Worm (Caenorhabditis elegans) whole organism, L1 larva: ENCODE results near the gene btb-14.

ENCODE experiments used
- C34B4.2 ChIP-seq: sonication (generic microtip); optimal IDR thresholded peaks from 2 replicates; lab custom pipeline; 2017; ENCODE audit warnings: mild to moderate bottlenecking, missing genetic modification characterization, missing compliant biosample characterization
- aha-1 ChIP-seq: fragments of 150-350 bp; optimal IDR thresholded peaks from 2 replicates; lab custom pipeline; 2014; ENCODE audit warnings: missing biosample characterization, missing genetic modification characterization
- aly-2 ChIP-seq: fragments of 150-350 bp; optimal IDR thresholded peaks from 2 replicates; lab custom pipeline; 2014; ENCODE audit warnings: missing biosample characterization, missing genetic modification characterization
- ama-1 ChIP-seq: fragments of 150-350 bp; optimal IDR thresholded peaks from 2 replicates; lab custom pipeline; 2014
- blmp-1 ChIP-seq: fragments of 150-350 bp; optimal IDR thresholded peaks from 2 replicates; lab custom pipeline; 2014; ENCODE audit warnings: missing biosample characterization, missing genetic modification characterization
- ceh-63 ChIP-seq: fragments of 200-800 bp; sonication (Bioruptor generic); optimal IDR thresholded peaks from 2 replicates; lab custom pipeline; 2018; ENCODE audit warnings: mild to moderate bottlenecking, missing genetic modification characterization, missing compliant biosample characterization
- ceh-8 ChIP-seq: fragments of 200-800 bp; sonication (Bioruptor generic); optimal IDR thresholded peaks from 2 replicates; lab custom pipeline; 2018; ENCODE audit warnings: mild to moderate bottlenecking, missing genetic modification characterization, moderate library complexity, missing compliant biosample characterization
- ceh-82 ChIP-seq, 3 experiments: fragments of 150-350 bp in 1 of 3; sonication (generic microtip) in 2 of 3; optimal IDR thresholded peaks; 2 replicates each; lab custom pipeline; 2014 to 2017; ENCODE audit warnings: missing biosample characterization in 3 of 3, missing genetic modification characterization in 3 of 3
- ceh-88 ChIP-seq: fragments of 200-800 bp; sonication (Bioruptor generic); IDR thresholded peaks from 2 replicates; pipeline ENCODE4 v1.3.6; 2022; ENCODE audit warnings: missing genetic modification characterization, missing compliant biosample characterization
- ces-1 ChIP-seq: fragments of 150-350 bp; optimal IDR thresholded peaks from 2 replicates; lab custom pipeline; 2014; ENCODE audit warnings: missing biosample characterization, missing genetic modification reagents, missing genetic modification characterization
- efl-1 ChIP-seq, 4 experiments: fragments of 150-350 bp; optimal IDR thresholded peaks in 3 of 4; peaks in 1 of 4; 1 replicate in 1 of 4; 2 replicates in 3 of 4; lab custom pipeline; 2014; ENCODE audit warnings: missing biosample characterization in 2 of 4, missing genetic modification characterization in 2 of 4, missing genetic modification reagents in 2 of 4
- egl-13 ChIP-seq: sonication (generic microtip); optimal IDR thresholded peaks from 2 replicates; lab custom pipeline; 2016; ENCODE audit warnings: missing genotype, missing genetic modification reagents, missing genetic modification characterization, missing compliant biosample characterization
- elt-2 ChIP-seq: sonication (generic microtip); optimal IDR thresholded peaks from 2 replicates; lab custom pipeline; 2016; ENCODE audit warnings: missing genetic modification characterization, mild to moderate bottlenecking, inconsistent platforms, missing compliant biosample characterization, missing genetic modification reagents
- elt-3 ChIP-seq, 6 experiments: fragments of 150-350 bp in 1 of 6; sonication (generic microtip); optimal IDR thresholded peaks; 2 replicates each; lab custom pipeline; 2017 to 2018; ENCODE audit warnings: missing biosample characterization in 6 of 6, missing genetic modification characterization in 6 of 6, inconsistent platforms in 1 of 6
- fkh-10 ChIP-seq: sonication (generic microtip); optimal IDR thresholded peaks from 2 replicates; lab custom pipeline; 2017; ENCODE audit warnings: missing biosample characterization, missing genetic modification reagents, missing genetic modification characterization
- fkh-8 ChIP-seq: sonication (generic microtip); optimal IDR thresholded peaks from 2 replicates; lab custom pipeline; 2016; ENCODE audit warnings: mild to moderate bottlenecking, missing genetic modification characterization, missing compliant biosample characterization
- grh-1 ChIP-seq: fragments of 200-800 bp; sonication (Bioruptor generic); IDR thresholded peaks from 2 replicates; pipeline ENCODE4 v1.3.6; 2022; ENCODE audit warnings: missing genetic modification reagents, missing genetic modification characterization, missing compliant biosample characterization
- hlh-4 ChIP-seq: sonication (generic microtip); optimal IDR thresholded peaks from 2 replicates; lab custom pipeline; 2016; ENCODE audit warnings: mild to moderate bottlenecking, missing genetic modification characterization, missing compliant biosample characterization
- isw-1 ChIP-seq: fragments of 200-800 bp; sonication (Bioruptor generic); IDR thresholded peaks from 2 replicates; pipeline ENCODE4 v1.3.6; 2022; ENCODE audit warnings: missing genetic modification characterization, missing compliant biosample characterization
- lin-14 ChIP-seq: fragments of 200-800 bp; sonication (Bioruptor generic); optimal IDR thresholded peaks from 2 replicates; lab custom pipeline; 2018; ENCODE audit warnings: mild to moderate bottlenecking, missing genetic modification characterization, moderate library complexity, missing compliant biosample characterization
- lin-15B ChIP-seq: fragments of 150-350 bp; sonication (generic microtip); optimal IDR thresholded peaks from 3 replicates; lab custom pipeline; 2014; ENCODE audit warnings: missing biosample characterization, missing genetic modification characterization
- lin-35 ChIP-seq, 2 experiments: fragments of 150-350 bp; optimal IDR thresholded peaks; 2 replicates each; lab custom pipeline; 2014; ENCODE audit warnings: missing biosample characterization in 2 of 2, missing genetic modification characterization in 2 of 2, missing genetic modification reagents in 2 of 2
- lsy-2 ChIP-seq, 2 experiments: fragments of 150-350 bp; optimal IDR thresholded peaks; 2 replicates each; lab custom pipeline; 2014; ENCODE audit warnings: missing biosample characterization in 2 of 2, missing genetic modification characterization in 2 of 2
- mab-9 ChIP-seq: fragments of 200-800 bp; sonication (Bioruptor generic); IDR thresholded peaks from 2 replicates; pipeline ENCODE4 v1.3.6; 2022; ENCODE audit warnings: missing genetic modification reagents, missing genetic modification characterization, missing compliant biosample characterization
- mef-2 ChIP-seq: fragments of 150-350 bp; optimal IDR thresholded peaks from 2 replicates; lab custom pipeline; 2014; ENCODE audit warnings: missing biosample characterization, missing genetic modification characterization
- nhr-11 ChIP-seq: fragments of 150-350 bp; optimal IDR thresholded peaks from 2 replicates; lab custom pipeline; 2014; ENCODE audit warnings: missing biosample characterization, missing genetic modification characterization
- nhr-19 ChIP-seq: fragments of 200-800 bp; sonication (Bioruptor generic); conservative IDR thresholded peaks from 2 replicates; pipeline ENCODE4 v1.3.6; 2022; ENCODE audit warnings: missing genetic modification characterization, missing compliant biosample characterization
- nhr-47 ChIP-seq: sonication (generic microtip); optimal IDR thresholded peaks from 2 replicates; lab custom pipeline; 2016; ENCODE audit warnings: mild to moderate bottlenecking, missing genetic modification characterization, moderate library complexity, missing compliant biosample characterization
- nhr-71 ChIP-seq: sonication (generic microtip); optimal IDR thresholded peaks from 2 replicates; lab custom pipeline; 2016; ENCODE audit warnings: mild to moderate bottlenecking, missing genetic modification characterization, moderate library complexity, missing compliant biosample characterization
- pqm-1 ChIP-seq: sonication (generic microtip); optimal IDR thresholded peaks from 3 replicates; lab custom pipeline; 2017; ENCODE audit warnings: missing biosample characterization, missing genetic modification characterization
- snpc-4 ChIP-seq: fragments of 150-350 bp; optimal IDR thresholded peaks from 2 replicates; lab custom pipeline; 2014; ENCODE audit warnings: missing biosample characterization, missing genetic modification characterization
- sptf-1 ChIP-seq: fragments of 150-350 bp; optimal IDR thresholded peaks from 2 replicates; lab custom pipeline; 2014; ENCODE audit warnings: missing biosample characterization, missing genetic modification characterization
- swsn-7 ChIP-seq: sonication (generic microtip); optimal IDR thresholded peaks from 2 replicates; lab custom pipeline; 2016; ENCODE audit warnings: missing genetic modification characterization, missing compliant biosample characterization
- unc-30 ChIP-seq: sonication (generic microtip); optimal IDR thresholded peaks from 2 replicates; lab custom pipeline; 2017; ENCODE audit warnings: missing biosample characterization, missing genetic modification characterization
- unc-98 ChIP-seq: fragments of 200-800 bp; sonication (Bioruptor generic); IDR thresholded peaks from 2 replicates; pipeline ENCODE4 v1.3.6; 2022; ENCODE audit warnings: missing genetic modification characterization, missing compliant biosample characterization
- zag-1 ChIP-seq: fragments of 150-350 bp; optimal IDR thresholded peaks from 2 replicates; lab custom pipeline; 2014; ENCODE audit warnings: missing biosample characterization, missing genetic modification characterization
- zip-4 ChIP-seq: fragments of 200-800 bp; sonication (Bioruptor generic); optimal IDR thresholded peaks from 2 replicates; lab custom pipeline; 2018; ENCODE audit warnings: mild to moderate bottlenecking, missing genetic modification characterization, moderate library complexity, missing compliant biosample characterization
- ztf-11 ChIP-seq, 2 experiments: sonication (generic microtip); optimal IDR thresholded peaks; 2 replicates each; lab custom pipeline; 2016 to 2017; ENCODE audit warnings: missing genetic modification characterization in 2 of 2, missing biosample characterization in 1 of 2, missing compliant biosample characterization in 1 of 2
- ztf-4 ChIP-seq: fragments of 150-350 bp; optimal IDR thresholded peaks from 2 replicates; lab custom pipeline; 2014; ENCODE audit warnings: missing biosample characterization, missing genetic modification characterization

The btb-14 gene

ce11 chrII:12350737-12351275 is 32.5 kb upstream of the btb-14 start (continued):
- TF ChIP-seq ztf-4 (tag; lab: Kevin White, UChicago) (no peak), grh-1 (GFP tag; lab: Robert Waterston, UW) (no peak), C34B4.2 (tag; lab: Kevin White, UChicago) (no peak), ceh-88 (GFP tag; lab: Robert Waterston, UW) (no peak), ceh-82 (tag; optimal IDR thresholded peaks at IDR 0.05; lab: Kevin White, UChicago) (peak in 1 of 3 experiments; percentile 1), elt-2 (no peak), ama-1 (lab: Kevin White, UChicago) (no peak), aly-2 (no peak), nhr-47 (tag; lab: Kevin White, UChicago) (no peak), snpc-4 (tag; lab: Kevin White, UChicago) (no peak), nhr-19 (GFP tag; lab: Robert Waterston, UW) (no peak), aha-1 (tag; lab: Kevin White, UChicago) (no peak), ztf-11 (tag; optimal IDR thresholded peaks at IDR 0.05; lab: Kevin White, UChicago) (no peak), pqm-1 (tag; lab: Kevin White, UChicago) (no peak), isw-1 (GFP tag; lab: Robert Waterston, UW) (no peak), lin-14 (GFP tag; lab: Kevin White, UChicago) (peak; percentile 54), swsn-7 (no peak), ceh-63 (no peak), lin-15B (tag; lab: Kevin White, UChicago) (no peak), ceh-8 (GFP tag; lab: Kevin White, UChicago) (no peak), elt-3 (tag; optimal IDR thresholded peaks at IDR 0.05; lab: Kevin White, UChicago) (peak in 1 of 6 experiments; percentile 24), mef-2 (tag; lab: Kevin White, UChicago) (no peak), unc-30 (tag; lab: Kevin White, UChicago) (no peak), unc-98 (GFP tag; lab: Robert Waterston, UW) (no peak), nhr-71 (tag; lab: Kevin White, UChicago) (peak; percentile 25)
- TF ChIP-seq, all 84 proteins: peak for 11

- TF ChIP-seq lsy-2 (tag; optimal IDR thresholded peaks at IDR 0.05; lab: Kevin White, UChicago): peak in 1 of 2 experiments; percentile 2
- no peak for TF ChIP-seq efl-1 (optimal IDR thresholded peaks at IDR 0.05; lab: Kevin White, UChicago)
- TF ChIP-seq efl-1 (GFP tag; optimal IDR thresholded peaks at IDR 0.05 in 1 of 2; lab: Kevin White, UChicago): peak in 1 of 2 experiments; percentile 51
- peak; percentile 1 for TF ChIP-seq blmp-1
- TF ChIP-seq sptf-1 (tag; lab: Kevin White, UChicago): no peak
- TF ChIP-seq elt-2: peak; percentile 26
- no peak for TF ChIP-seq ces-1 (GFP tag; lab: Kevin White, UChicago)
Observed at ce11 chrII:12352115-12352514, 31.1 kb upstream of the btb-14 start, which contains the start of gene ras-1. TSS of gene ras-1 (minus strand) at chrII:12352243.

ce11 chrII:12353104-12353503 is 30.2 kb upstream of the btb-14 start:
- no peak for TF ChIP-seq fkh-10 (GFP tag; lab: Kevin White, UChicago)
- no peak for TF ChIP-seq hlh-4 (tag; lab: Kevin White, UChicago)
- TF ChIP-seq fkh-8 (tag; lab: Kevin White, UChicago): no peak
- TF ChIP-seq egl-13 (tag; lab: Kevin White, UChicago): no peak
- no peak for TF ChIP-seq lin-35 (GFP tag; optimal IDR thresholded peaks at IDR 0.05; lab: Kevin White, UChicago)
- no peak for TF ChIP-seq zip-4 (GFP tag; lab: Kevin White, UChicago)
- TF ChIP-seq mef-2 (tag; lab: Kevin White, UChicago): no peak
- no peak for TF ChIP-seq mab-9 (GFP tag; lab: Robert Waterston, UW)
- no peak for TF ChIP-seq efl-1 (optimal IDR thresholded peaks at IDR 0.05; lab: Kevin White, UChicago)
- TF ChIP-seq efl-1 (GFP tag; optimal IDR thresholded peaks at IDR 0.05 in 1 of 2; lab: Kevin White, UChicago): no peak
- TF ChIP-seq zag-1 (tag; lab: Kevin White, UChicago): no peak
- TF ChIP-seq aly-2: no peak
- no peak for TF ChIP-seq ama-1 (lab: Kevin White, UChicago)
- TF ChIP-seq ces-1 (GFP tag; lab: Kevin White, UChicago): no peak
- no peak for TF ChIP-seq nhr-11
